Fruit fly (Drosophila melanogaster) whole organism, prepupa: ENCODE measurements around the gene unc.

Source experiments
- Blimp-1 ChIP-seq: fragments of 200-800 bp; sonication (Bioruptor generic); optimal IDR thresholded peaks from 3 replicates; lab custom pipeline; 2017; ENCODE audit warnings: missing biosample characterization, missing genetic modification characterization, mild to moderate bottlenecking, moderate library complexity, missing genetic modification reagents
- CG10631 ChIP-seq: fragments of 200-800 bp; sonication (Bioruptor generic); optimal IDR thresholded peaks from 2 replicates; lab custom pipeline; 2016; ENCODE audit warnings: missing biosample characterization, missing genetic modification characterization
- CG10669 ChIP-seq: fragments of 200-800 bp; sonication (Bioruptor generic); optimal IDR thresholded peaks from 3 replicates; lab custom pipeline; 2018; ENCODE audit warnings: missing biosample characterization, mild to moderate bottlenecking, missing genetic modification characterization, moderate library complexity
- CG11294 ChIP-seq: fragments of 200-800 bp; sonication (Bioruptor generic); IDR thresholded peaks from 2 replicates; pipeline ENCODE4 v1.3.6; 2022; ENCODE audit warnings: missing biosample characterization, missing genetic modification characterization
- CG15336 ChIP-seq: fragments of 200-800 bp; sonication (Bioruptor generic); IDR thresholded peaks from 2 replicates; pipeline ENCODE4 v1.3.6; 2022; ENCODE audit warnings: missing biosample characterization, missing genetic modification characterization
- CG1621 ChIP-seq: fragments of 200-800 bp; sonication (Bioruptor generic); optimal IDR thresholded peaks from 3 replicates; lab custom pipeline; 2018; ENCODE audit warnings: missing biosample characterization, mild to moderate bottlenecking, missing genetic modification characterization
- CG16779 ChIP-seq: fragments of 200-800 bp; sonication (Bioruptor generic); optimal IDR thresholded peaks from 3 replicates; lab custom pipeline; 2017; ENCODE audit warnings: missing biosample characterization, mild to moderate bottlenecking, missing genetic modification characterization
- CG3919 ChIP-seq: fragments of 200-800 bp; sonication (Bioruptor generic); optimal IDR thresholded peaks from 3 replicates; lab custom pipeline; 2016; ENCODE audit warnings: missing biosample characterization, missing genetic modification characterization
- CG4318 ChIP-seq: fragments of 200-800 bp; sonication (Bioruptor generic); optimal IDR thresholded peaks from 3 replicates; lab custom pipeline; 2017; ENCODE audit warnings: missing biosample characterization, mild to moderate bottlenecking, missing genetic modification characterization
- CG6163 ChIP-seq: fragments of 200-800 bp; sonication (Bioruptor generic); IDR thresholded peaks from 3 replicates; pipeline ENCODE4 v1.3.6; 2022; ENCODE audit warnings: missing biosample characterization, missing genetic modification characterization
- CG6276 ChIP-seq: fragments of 200-800 bp; sonication (Bioruptor generic); optimal IDR thresholded peaks from 2 replicates; lab custom pipeline; 2017; ENCODE audit warnings: missing biosample characterization, mild to moderate bottlenecking, missing genetic modification characterization
- CG6792 ChIP-seq: fragments of 200-800 bp; sonication (Bioruptor generic); optimal IDR thresholded peaks from 3 replicates; lab custom pipeline; 2016; ENCODE audit warnings: missing biosample characterization, missing genetic modification characterization
- CG6808 ChIP-seq: fragments of 200-800 bp; sonication (Bioruptor generic); optimal IDR thresholded peaks from 3 replicates; lab custom pipeline; 2017; ENCODE audit warnings: missing biosample characterization, missing genetic modification characterization, mild to moderate bottlenecking, moderate library complexity, missing genetic modification reagents
- CG8119 ChIP-seq: fragments of 200-800 bp; sonication (Bioruptor generic); IDR thresholded peaks from 3 replicates; pipeline ENCODE4 v1.3.6; 2022; ENCODE audit warnings: missing biosample characterization, missing genetic modification characterization
- CG8632 ChIP-seq: fragments of 200-800 bp; sonication (Bioruptor generic); optimal IDR thresholded peaks from 3 replicates; lab custom pipeline; 2016; ENCODE audit warnings: missing biosample characterization, missing genetic modification characterization
- Eip78C ChIP-seq: fragments of 200-800 bp; sonication (Bioruptor generic); peaks from one replicate; lab custom pipeline; 2016; ENCODE audit warnings: missing biosample characterization, missing genetic modification characterization
- Ets21C ChIP-seq: fragments of 200-800 bp; sonication (Bioruptor generic); optimal IDR thresholded peaks from 3 replicates; lab custom pipeline; 2016; ENCODE audit warnings: missing biosample characterization, missing genetic modification characterization
- Ets96B ChIP-seq: fragments of 200-800 bp; optimal IDR thresholded peaks from 2 replicates; lab custom pipeline; 2019; ENCODE audit warnings: missing biosample characterization, mild to moderate bottlenecking, missing genetic modification characterization, moderate library complexity
- Gug ChIP-seq: fragments of 200-800 bp; sonication (Bioruptor generic); IDR thresholded peaks from 2 replicates; pipeline ENCODE4 v1.3.6; 2022; ENCODE audit warnings: missing biosample characterization, missing genetic modification characterization
- Hr38 ChIP-seq: sonication (Bioruptor generic); optimal IDR thresholded peaks from 2 replicates; lab custom pipeline; 2016; ENCODE audit warnings: missing biosample characterization, missing genetic modification characterization
- Hr39 ChIP-seq: fragments of 200-800 bp; sonication (Bioruptor generic); optimal IDR thresholded peaks from 2 replicates; lab custom pipeline; 2016; ENCODE audit warnings: missing biosample characterization, missing genetic modification characterization
- Hr4 ChIP-seq: fragments of 200-800 bp; sonication (Bioruptor generic); optimal IDR thresholded peaks from 3 replicates; lab custom pipeline; 2016; ENCODE audit warnings: missing biosample characterization, missing genetic modification characterization
- Lpt ChIP-seq: fragments of 200-800 bp; sonication (Bioruptor generic); optimal IDR thresholded peaks from 3 replicates; lab custom pipeline; 2016; ENCODE audit warnings: missing biosample characterization, missing genetic modification characterization
- Met ChIP-seq: fragments of 200-800 bp; sonication (Bioruptor generic); optimal IDR thresholded peaks from 3 replicates; lab custom pipeline; 2016; ENCODE audit warnings: missing biosample characterization, missing genetic modification characterization
- Smox ChIP-seq: fragments of 200-800 bp; sonication (Bioruptor generic); optimal IDR thresholded peaks from 3 replicates; lab custom pipeline; 2016; ENCODE audit warnings: missing biosample characterization, missing genetic modification characterization
- Sox15 ChIP-seq: fragments of 200-800 bp; sonication (Bioruptor generic); optimal IDR thresholded peaks from 3 replicates; lab custom pipeline; 2016; ENCODE audit warnings: missing biosample characterization, missing genetic modification characterization
- achi ChIP-seq: fragments of 200-800 bp; sonication (Bioruptor generic); optimal IDR thresholded peaks from 3 replicates; lab custom pipeline; 2016; ENCODE audit warnings: missing biosample characterization, missing genetic modification characterization
- acj6 ChIP-seq: fragments of 200-800 bp; sonication (Bioruptor generic); optimal IDR thresholded peaks from 3 replicates; lab custom pipeline; 2016; ENCODE audit warnings: missing biosample characterization, missing genetic modification characterization
- cyc ChIP-seq: fragments of 200-800 bp; sonication (Bioruptor generic); optimal IDR thresholded peaks from 3 replicates; lab custom pipeline; 2016; ENCODE audit warnings: missing biosample characterization, missing genetic modification characterization
- dac ChIP-seq: fragments of 200-800 bp; sonication (Bioruptor generic); optimal IDR thresholded peaks from 2 replicates; lab custom pipeline; 2017; ENCODE audit warnings: missing biosample characterization, mild to moderate bottlenecking, missing genetic modification characterization
- eg ChIP-seq: fragments of 200-800 bp; sonication (Bioruptor generic); IDR thresholded peaks from 3 replicates; pipeline ENCODE4 v1.3.6; 2022; ENCODE audit warnings: missing biosample characterization, missing genetic modification characterization
- esn ChIP-seq: fragments of 200-800 bp; sonication (Bioruptor generic); optimal IDR thresholded peaks from 2 replicates; lab custom pipeline; 2016; ENCODE audit warnings: missing biosample characterization, mild to moderate bottlenecking, missing genetic modification characterization, moderate library complexity
- fd85E ChIP-seq: fragments of 200-800 bp; sonication (Bioruptor generic); optimal IDR thresholded peaks from 3 replicates; lab custom pipeline; 2016; ENCODE audit warnings: missing biosample characterization, missing genetic modification characterization
- lz ChIP-seq: fragments of 200-800 bp; sonication (Bioruptor generic); optimal IDR thresholded peaks from 3 replicates; lab custom pipeline; 2016; ENCODE audit warnings: missing biosample characterization, missing genetic modification characterization
- pdm3 ChIP-seq: fragments of 200-800 bp; sonication (Bioruptor generic); optimal IDR thresholded peaks from 3 replicates; lab custom pipeline; 2016; ENCODE audit warnings: missing biosample characterization, missing genetic modification characterization
- salr ChIP-seq, 2 experiments: fragments of 200-800 bp; sonication (Bioruptor generic); optimal IDR thresholded peaks; 3 replicates each; lab custom pipeline; 2016 to 2018; ENCODE audit warnings: missing biosample characterization in 2 of 2, missing genetic modification characterization in 2 of 2, mild to moderate bottlenecking in 1 of 2
- spab ChIP-seq: fragments of 200-800 bp; sonication (Bioruptor generic); optimal IDR thresholded peaks from 2 replicates; lab custom pipeline; 2017; ENCODE audit warnings: missing biosample characterization, mild to moderate bottlenecking, missing genetic modification characterization, missing genetic modification reagents
- ss ChIP-seq, 2 experiments: fragments of 200-800 bp; sonication (Bioruptor generic); optimal IDR thresholded peaks; 2 replicates in 1 of 2; 3 replicates in 1 of 2; lab custom pipeline; 2017 to 2018; ENCODE audit warnings: mild to moderate bottlenecking in 2 of 2, missing biosample characterization in 2 of 2, missing genetic modification characterization in 2 of 2, moderate library complexity in 1 of 2
- svp ChIP-seq: fragments of 200-800 bp; sonication (Bioruptor generic); peaks from one replicate; lab custom pipeline; 2016; ENCODE audit warnings: missing biosample characterization, missing genetic modification characterization
- topi ChIP-seq: fragments of 200-800 bp; sonication (Bioruptor generic); optimal IDR thresholded peaks from 3 replicates; lab custom pipeline; 2016; ENCODE audit warnings: missing biosample characterization, missing genetic modification characterization
- vri ChIP-seq: fragments of 200-800 bp; sonication (Bioruptor generic); optimal IDR thresholded peaks from 3 replicates; lab custom pipeline; 2016; ENCODE audit warnings: missing biosample characterization, mild to moderate bottlenecking, missing genetic modification characterization

unc gene

DNA sequence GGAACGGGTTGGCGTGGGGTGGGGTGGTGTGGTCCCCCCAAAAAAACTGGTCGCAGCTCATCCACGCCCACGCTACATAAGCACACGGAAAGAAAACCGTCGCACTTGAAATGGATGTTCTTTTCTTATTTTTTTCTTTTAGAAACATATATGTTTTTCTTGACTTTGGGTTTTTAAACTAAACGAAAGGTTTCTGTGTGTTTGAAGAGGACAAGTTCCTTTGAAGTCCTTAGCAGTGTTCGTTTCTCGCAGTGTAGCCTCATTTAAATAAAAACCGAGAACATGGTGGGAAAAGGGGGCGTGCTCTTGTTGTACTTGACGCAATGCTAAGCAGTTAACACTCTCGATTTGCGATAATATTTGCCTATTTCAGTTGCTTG is 42.4 kb downstream of the unc start (continued):
- peak in 1 of 2 experiments; percentile 29 for TF ChIP-seq ss (GFP tag; optimal IDR thresholded peaks at IDR 0.05; lab: Kevin White, UChicago)
- TF ChIP-seq CG8119 (GFP tag; lab: Robert Waterston, UW), result peak; percentile 78
- peak; percentile 61 for TF ChIP-seq CG10631 (GFP tag; lab: Kevin White, UChicago)
- peak; percentile 89 for TF ChIP-seq Eip78C (GFP tag; lab: Kevin White, UChicago)
- peak; percentile 11 to 26 for TF ChIP-seq salr (GFP tag; optimal IDR thresholded peaks at IDR 0.05; lab: Kevin White, UChicago)
- TF ChIP-seq CG4318 (GFP tag; lab: Kevin White, UChicago), result peak; percentile 64
- TF ChIP-seq Blimp-1 (GFP tag; lab: Kevin White, UChicago), result no peak
- TF ChIP-seq CG6163 (GFP tag; lab: Robert Waterston, UW), result peak; percentile 86
- no peak for TF ChIP-seq CG1621
- peak; percentile 45 for TF ChIP-seq CG10669 (GFP tag; lab: Kevin White, UChicago)
- peak; percentile 83 for TF ChIP-seq CG15336 (GFP tag; lab: Robert Waterston, UW)
- TF ChIP-seq pdm3 (GFP tag; lab: Kevin White, UChicago), result peak; percentile 68
- TF ChIP-seq spab (GFP tag; lab: Kevin White, UChicago), result no peak
- TF ChIP-seq vri (GFP tag; lab: Kevin White, UChicago), result peak; percentile 31
- TF ChIP-seq eg (GFP tag; lab: Robert Waterston, UW), result peak; percentile 87
- peak; percentile 63 for TF ChIP-seq Ets21C (GFP tag; lab: Kevin White, UChicago)
- peak; percentile 24 for TF ChIP-seq Sox15
- peak; percentile 83 for TF ChIP-seq svp
- TF ChIP-seq CG11294 (GFP tag; lab: Robert Waterston, UW), result peak; percentile 63
- peak; percentile 5 for TF ChIP-seq CG6808 (GFP tag; lab: Kevin White, UChicago)
- TF ChIP-seq CG6276 (GFP tag; lab: Kevin White, UChicago), result peak; percentile 73
- TF ChIP-seq Ets96B, result peak; percentile 47
- peak; percentile 66 for TF ChIP-seq achi (GFP tag; lab: Kevin White, UChicago)
- TF ChIP-seq CG8632 (GFP tag; lab: Kevin White, UChicago), result peak; percentile 32
- TF ChIP-seq Met, result peak; percentile 78
- peak; percentile 66 for TF ChIP-seq dac (GFP tag; lab: Kevin White, UChicago)
- peak; percentile 49 for TF ChIP-seq topi (GFP tag; lab: Kevin White, UChicago)
- peak; percentile 60 for TF ChIP-seq cyc (GFP tag; lab: Kevin White, UChicago)
- TF ChIP-seq Hr4 (GFP tag; lab: Kevin White, UChicago), result peak; percentile 73
- peak; percentile 57 for TF ChIP-seq Gug (GFP tag; lab: Robert Waterston, UW)
- TF ChIP-seq acj6 (GFP tag; lab: Kevin White, UChicago), result peak; percentile 62
- TF ChIP-seq Hr38, result no peak
- TF ChIP-seq CG3919 (GFP tag; lab: Kevin White, UChicago), result peak; percentile 66
- peak; percentile 67 for TF ChIP-seq Smox (GFP tag; lab: Kevin White, UChicago)
- no peak for TF ChIP-seq CG16779 (tag; lab: Kevin White, UChicago)
- TF ChIP-seq lz (GFP tag; lab: Kevin White, UChicago), result peak; percentile 65
- TF ChIP-seq esn (GFP tag; lab: Kevin White, UChicago), result peak; percentile 71
- no peak for TF ChIP-seq fd85E (GFP tag; lab: Kevin White, UChicago)
- peak; percentile 59 for TF ChIP-seq CG6792 (GFP tag; lab: Kevin White, UChicago)
- TF ChIP-seq Lpt (GFP tag; lab: Kevin White, UChicago), result peak; percentile 76
- TF ChIP-seq Hr39 (GFP tag; lab: Kevin White, UChicago), result peak; percentile 73
- TF ChIP-seq, all 60 proteins: peak for 51
